Fruit fly (Drosophila melanogaster) whole organism, wandering third instar larva: ENCODE results near the gene CG33303.

ENCODE experiments used
- Abd-B ChIP-seq: fragments of >200 bp; optimal IDR thresholded peaks from 2 replicates; lab custom pipeline; 2017; ENCODE audit warnings: missing biosample characterization, missing genetic modification characterization
- CrebA ChIP-seq: fragments of 200-800 bp; sonication (Bioruptor generic); optimal IDR thresholded peaks from 2 replicates; lab custom pipeline; 2016; ENCODE audit warnings: missing biosample characterization, mild to moderate bottlenecking, missing genetic modification characterization, borderline replicate concordance
- Dfd ChIP-seq: fragments of >200 bp; optimal IDR thresholded peaks from 2 replicates; lab custom pipeline; 2017; ENCODE audit warnings: missing biosample characterization, missing genetic modification characterization
- Myc ChIP-seq: fragments of >200 bp; optimal IDR thresholded peaks from 2 replicates; lab custom pipeline; 2017
- OdsH ChIP-seq: fragments of 200-800 bp; sonication (Bioruptor generic); optimal IDR thresholded peaks from 2 replicates; lab custom pipeline; 2016; ENCODE audit warnings: missing biosample characterization, mild to moderate bottlenecking, missing genetic modification characterization
- Rel ChIP-seq, 2 experiments: fragments of 200-800 bp; sonication (Bioruptor generic) in 1 of 2; optimal IDR thresholded peaks; 2 replicates in 1 of 2; 3 replicates in 1 of 2; lab custom pipeline; 2016 to 2019; ENCODE audit warnings: mild to moderate bottlenecking in 2 of 2, missing biosample characterization in 2 of 2, missing genetic modification characterization in 2 of 2, moderate library complexity in 1 of 2
- Vsx2 ChIP-seq: fragments of 200-300, 225-300 bp; sonication (Bioruptor generic); optimal IDR thresholded peaks from 2 replicates; lab custom pipeline; 2018; ENCODE audit warnings: missing biosample characterization, missing genetic modification characterization; ENCODE audit not compliant: partially characterized antibody
- br ChIP-seq: fragments of 200-800 bp; sonication (Bioruptor generic); optimal IDR thresholded peaks from 2 replicates; lab custom pipeline; 2016; ENCODE audit warnings: missing biosample characterization, missing genetic modification characterization
- dl ChIP-seq, 2 experiments: fragments of 175-275, 200-275 bp in 1 of 2; fragments of 200-275 bp in 1 of 2; sonication (Bioruptor generic); optimal IDR thresholded peaks; lab custom pipeline; 2018; ENCODE audit warnings: mild to moderate bottlenecking in 2 of 2, missing biosample characterization in 2 of 2, missing genetic modification characterization in 2 of 2, moderate library complexity in 2 of 2; ENCODE audit not compliant: partially characterized antibody in 2 of 2, insufficient read depth in 1 of 2
- h ChIP-seq: fragments of 200-800 bp; sonication (Bioruptor generic); optimal IDR thresholded peaks from 3 replicates; lab custom pipeline; 2016; ENCODE audit warnings: missing biosample characterization, mild to moderate bottlenecking, missing genetic modification characterization
- pan ChIP-seq: fragments of >200 bp; optimal IDR thresholded peaks from 2 replicates; lab custom pipeline; 2017
- sage ChIP-seq: fragments of 200-800 bp; sonication (Bioruptor generic); optimal IDR thresholded peaks from 2 replicates; lab custom pipeline; 2016; ENCODE audit warnings: missing biosample characterization, mild to moderate bottlenecking, missing genetic modification characterization
- sv ChIP-seq: fragments of 200-800 bp; sonication (Bioruptor generic); optimal IDR thresholded peaks from 3 replicates; lab custom pipeline; 2016; ENCODE audit warnings: missing biosample characterization, missing genetic modification characterization

DNA sequence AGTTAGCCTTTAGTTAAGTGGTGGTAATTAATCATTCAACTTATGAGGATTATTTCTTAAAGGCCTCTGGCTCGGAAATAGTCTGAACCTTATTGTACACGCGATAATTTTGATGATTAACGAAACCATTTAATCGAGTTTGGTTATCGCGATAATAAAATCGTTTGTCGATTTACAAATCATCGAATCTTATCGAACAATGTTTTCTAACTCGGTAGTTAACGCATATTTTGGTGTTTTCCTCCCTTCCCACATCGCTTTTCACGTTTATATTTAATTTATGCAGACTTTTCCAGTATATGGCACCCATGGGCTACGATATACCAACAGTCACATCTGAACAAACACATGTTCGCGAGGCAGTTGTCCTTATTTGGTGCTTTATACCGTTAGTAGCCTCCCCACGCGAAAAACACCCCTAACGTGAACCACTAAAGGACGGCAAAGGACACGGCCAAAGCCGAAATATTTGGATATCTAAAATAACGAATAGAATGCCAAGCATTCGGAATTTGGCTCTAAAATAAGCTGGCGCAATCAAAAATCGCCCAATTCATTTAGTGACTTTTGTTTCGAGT, 31.4 kb downstream of the CG33303 start, which contains the start of gene Frmd5:
- TF ChIP-seq dl (GFP tag; optimal IDR thresholded peaks at IDR 0.05; lab: Kevin White, UChicago; ENCODE audit: insufficient read depth in 1 of 2, partially characterized antibody in 2 of 2) (no peak), Vsx2 (GFP tag; lab: Kevin White, UChicago) (no peak), Abd-B (GFP tag; lab: Kevin White, UChicago) (no peak), h (no peak), sv (GFP tag; lab: Kevin White, UChicago) (no peak), br (no peak), Myc (lab: Kevin White, UChicago) (no peak), OdsH (GFP tag; lab: Kevin White, UChicago) (no peak), CrebA (GFP tag; lab: Kevin White, UChicago) (no peak), Dfd (GFP tag; lab: Kevin White, UChicago) (no peak), sage (GFP tag; lab: Kevin White, UChicago) (no peak), Rel (GFP tag; optimal IDR thresholded peaks at IDR 0.05; lab: Kevin White, UChicago) (no peak), Rel (tag; optimal IDR thresholded peaks at IDR 0.05; lab: Kevin White, UChicago) (no peak), pan (lab: Kevin White, UChicago) (no peak)
